Worm (Caenorhabditis elegans) whole organism, L1 larva: ENCODE measurements around the gene gen-1.
A peak's percentile ranks its signal among the peaks of the same experiment; 100 is the strongest.

ENCODE experiments used
- C04F5.9 ChIP-seq: sonication (generic microtip); optimal IDR thresholded peaks from 2 replicates; lab custom pipeline; 2016; ENCODE audit warnings: missing genetic modification characterization, missing compliant biosample characterization
- C16A3.4 ChIP-seq: fragments of 150-350 bp; optimal IDR thresholded peaks from 2 replicates; lab custom pipeline; 2014; ENCODE audit warnings: missing biosample characterization, missing genetic modification characterization
- alr-1 ChIP-seq: fragments of 200-800 bp; sonication (Bioruptor generic); optimal IDR thresholded peaks from 2 replicates; lab custom pipeline; 2018; ENCODE audit warnings: borderline replicate concordance, mild to moderate bottlenecking, missing genetic modification characterization, missing compliant biosample characterization
- ama-1 ChIP-seq: fragments of 150-350 bp; optimal IDR thresholded peaks from 2 replicates; lab custom pipeline; 2014
- blmp-1 ChIP-seq: fragments of 150-350 bp; optimal IDR thresholded peaks from 2 replicates; lab custom pipeline; 2014; ENCODE audit warnings: missing biosample characterization, missing genetic modification characterization
- ceh-8 ChIP-seq: fragments of 200-800 bp; sonication (Bioruptor generic); optimal IDR thresholded peaks from 2 replicates; lab custom pipeline; 2018; ENCODE audit warnings: mild to moderate bottlenecking, missing genetic modification characterization, moderate library complexity, missing compliant biosample characterization
- ceh-82 ChIP-seq, 3 experiments: fragments of 150-350 bp in 1 of 3; sonication (generic microtip) in 2 of 3; optimal IDR thresholded peaks; 2 replicates each; lab custom pipeline; 2014 to 2017; ENCODE audit warnings: missing biosample characterization in 3 of 3, missing genetic modification characterization in 3 of 3
- ces-1 ChIP-seq: fragments of 150-350 bp; optimal IDR thresholded peaks from 2 replicates; lab custom pipeline; 2014; ENCODE audit warnings: missing biosample characterization, missing genetic modification reagents, missing genetic modification characterization
- dpl-1 ChIP-seq, 3 experiments: fragments of 150-350 bp in 2 of 3; sonication (generic microtip) in 1 of 3; optimal IDR thresholded peaks; 2 replicates each; lab custom pipeline; 2014 to 2017; ENCODE audit warnings: missing biosample characterization in 3 of 3, missing genetic modification characterization in 3 of 3, missing genetic modification reagents in 3 of 3
- efl-1 ChIP-seq, 4 experiments: fragments of 150-350 bp; optimal IDR thresholded peaks in 3 of 4; peaks in 1 of 4; 1 replicate in 1 of 4; 2 replicates in 3 of 4; lab custom pipeline; 2014; ENCODE audit warnings: missing biosample characterization in 2 of 4, missing genetic modification characterization in 2 of 4, missing genetic modification reagents in 2 of 4
- egl-13 ChIP-seq: sonication (generic microtip); optimal IDR thresholded peaks from 2 replicates; lab custom pipeline; 2016; ENCODE audit warnings: missing genotype, missing genetic modification reagents, missing genetic modification characterization, missing compliant biosample characterization
- elt-2 ChIP-seq: sonication (generic microtip); optimal IDR thresholded peaks from 2 replicates; lab custom pipeline; 2016; ENCODE audit warnings: missing genetic modification characterization, mild to moderate bottlenecking, inconsistent platforms, missing compliant biosample characterization, missing genetic modification reagents
- elt-3 ChIP-seq, 6 experiments: fragments of 150-350 bp in 1 of 6; sonication (generic microtip); optimal IDR thresholded peaks; 2 replicates each; lab custom pipeline; 2017 to 2018; ENCODE audit warnings: missing biosample characterization in 6 of 6, missing genetic modification characterization in 6 of 6, inconsistent platforms in 1 of 6
- fkh-4 ChIP-seq: sonication (generic microtip); optimal IDR thresholded peaks from 2 replicates; lab custom pipeline; 2016; ENCODE audit warnings: missing compliant biosample characterization, missing genetic modification characterization, borderline replicate concordance
- fos-1 ChIP-seq: fragments of 150-350 bp; optimal IDR thresholded peaks from 2 replicates; lab custom pipeline; 2014; ENCODE audit warnings: missing biosample characterization, missing genetic modification characterization
- hpl-2 ChIP-seq: fragments of 150-350 bp; optimal IDR thresholded peaks from 2 replicates; lab custom pipeline; 2014; ENCODE audit warnings: missing biosample characterization, missing genetic modification reagents, missing genetic modification characterization
- lin-13 ChIP-seq: fragments of 150-350 bp; optimal IDR thresholded peaks from 2 replicates; lab custom pipeline; 2014; ENCODE audit warnings: missing biosample characterization, missing genetic modification reagents, missing genetic modification characterization
- lin-14 ChIP-seq: fragments of 200-800 bp; sonication (Bioruptor generic); optimal IDR thresholded peaks from 2 replicates; lab custom pipeline; 2018; ENCODE audit warnings: mild to moderate bottlenecking, missing genetic modification characterization, moderate library complexity, missing compliant biosample characterization
- lin-15B ChIP-seq: fragments of 150-350 bp; sonication (generic microtip); optimal IDR thresholded peaks from 3 replicates; lab custom pipeline; 2014; ENCODE audit warnings: missing biosample characterization, missing genetic modification characterization
- lin-35 ChIP-seq, 2 experiments: fragments of 150-350 bp; optimal IDR thresholded peaks; 2 replicates each; lab custom pipeline; 2014; ENCODE audit warnings: missing biosample characterization in 2 of 2, missing genetic modification characterization in 2 of 2, missing genetic modification reagents in 2 of 2
- lir-3 ChIP-seq: sonication (generic microtip); optimal IDR thresholded peaks from 2 replicates; lab custom pipeline; 2016; ENCODE audit warnings: mild to moderate bottlenecking, missing genetic modification characterization, moderate library complexity, missing compliant biosample characterization; ENCODE audit not compliant: poor library complexity
- lsy-2 ChIP-seq, 2 experiments: fragments of 150-350 bp; optimal IDR thresholded peaks; 2 replicates each; lab custom pipeline; 2014; ENCODE audit warnings: missing biosample characterization in 2 of 2, missing genetic modification characterization in 2 of 2
- nhr-11 ChIP-seq: fragments of 150-350 bp; optimal IDR thresholded peaks from 2 replicates; lab custom pipeline; 2014; ENCODE audit warnings: missing biosample characterization, missing genetic modification characterization
- nhr-20 ChIP-seq: sonication (generic microtip); optimal IDR thresholded peaks from 2 replicates; lab custom pipeline; 2016; ENCODE audit warnings: mild to moderate bottlenecking, missing genetic modification characterization, missing compliant biosample characterization
- nhr-237 ChIP-seq: fragments of 150-350 bp; optimal IDR thresholded peaks from 2 replicates; lab custom pipeline; 2014; ENCODE audit warnings: missing biosample characterization, missing genetic modification characterization
- nhr-47 ChIP-seq: sonication (generic microtip); optimal IDR thresholded peaks from 2 replicates; lab custom pipeline; 2016; ENCODE audit warnings: mild to moderate bottlenecking, missing genetic modification characterization, moderate library complexity, missing compliant biosample characterization
- nhr-85 ChIP-seq: sonication (generic microtip); peaks from one replicate; lab custom pipeline; 2016; ENCODE audit warnings: missing genetic modification characterization, inconsistent platforms, missing compliant biosample characterization
- pax-3 ChIP-seq: fragments of 200-800 bp; sonication (Bioruptor generic); optimal IDR thresholded peaks from 2 replicates; lab custom pipeline; 2018; ENCODE audit warnings: mild to moderate bottlenecking, missing genetic modification characterization, moderate library complexity, missing compliant biosample characterization
- pqm-1 ChIP-seq: sonication (generic microtip); optimal IDR thresholded peaks from 3 replicates; lab custom pipeline; 2017; ENCODE audit warnings: missing biosample characterization, missing genetic modification characterization
- rnt-1 ChIP-seq: sonication (generic microtip); optimal IDR thresholded peaks from 2 replicates; lab custom pipeline; 2016; ENCODE audit warnings: mild to moderate bottlenecking, missing genetic modification characterization, moderate library complexity, missing compliant biosample characterization
- snpc-4 ChIP-seq: fragments of 150-350 bp; optimal IDR thresholded peaks from 2 replicates; lab custom pipeline; 2014; ENCODE audit warnings: missing biosample characterization, missing genetic modification characterization
- snu-23 ChIP-seq: sonication (generic microtip); optimal IDR thresholded peaks from 2 replicates; lab custom pipeline; 2016; ENCODE audit warnings: missing genetic modification characterization, missing compliant biosample characterization
- sptf-1 ChIP-seq: fragments of 150-350 bp; optimal IDR thresholded peaks from 2 replicates; lab custom pipeline; 2014; ENCODE audit warnings: missing biosample characterization, missing genetic modification characterization
- tbx-2 ChIP-seq: sonication (generic microtip); optimal IDR thresholded peaks from 2 replicates; lab custom pipeline; 2016; ENCODE audit warnings: missing genetic modification characterization, missing compliant biosample characterization
- unc-130 ChIP-seq: fragments of 150-350 bp; optimal IDR thresholded peaks from 2 replicates; lab custom pipeline; 2017; ENCODE audit warnings: missing biosample characterization, missing genetic modification characterization, inconsistent platforms
- unc-30 ChIP-seq: sonication (generic microtip); optimal IDR thresholded peaks from 2 replicates; lab custom pipeline; 2017; ENCODE audit warnings: missing biosample characterization, missing genetic modification characterization
- unc-62 ChIP-seq: fragments of 150-350 bp; optimal IDR thresholded peaks from 2 replicates; lab custom pipeline; 2014; ENCODE audit warnings: missing biosample characterization, missing genetic modification reagents, missing genetic modification characterization
- vab-15 ChIP-seq: sonication (generic microtip); optimal IDR thresholded peaks from 2 replicates; lab custom pipeline; 2017; ENCODE audit warnings: missing genotype, mild to moderate bottlenecking, missing genetic modification characterization, missing compliant biosample characterization
- zag-1 ChIP-seq: fragments of 150-350 bp; optimal IDR thresholded peaks from 2 replicates; lab custom pipeline; 2014; ENCODE audit warnings: missing biosample characterization, missing genetic modification characterization

Gene gen-1

DNA sequence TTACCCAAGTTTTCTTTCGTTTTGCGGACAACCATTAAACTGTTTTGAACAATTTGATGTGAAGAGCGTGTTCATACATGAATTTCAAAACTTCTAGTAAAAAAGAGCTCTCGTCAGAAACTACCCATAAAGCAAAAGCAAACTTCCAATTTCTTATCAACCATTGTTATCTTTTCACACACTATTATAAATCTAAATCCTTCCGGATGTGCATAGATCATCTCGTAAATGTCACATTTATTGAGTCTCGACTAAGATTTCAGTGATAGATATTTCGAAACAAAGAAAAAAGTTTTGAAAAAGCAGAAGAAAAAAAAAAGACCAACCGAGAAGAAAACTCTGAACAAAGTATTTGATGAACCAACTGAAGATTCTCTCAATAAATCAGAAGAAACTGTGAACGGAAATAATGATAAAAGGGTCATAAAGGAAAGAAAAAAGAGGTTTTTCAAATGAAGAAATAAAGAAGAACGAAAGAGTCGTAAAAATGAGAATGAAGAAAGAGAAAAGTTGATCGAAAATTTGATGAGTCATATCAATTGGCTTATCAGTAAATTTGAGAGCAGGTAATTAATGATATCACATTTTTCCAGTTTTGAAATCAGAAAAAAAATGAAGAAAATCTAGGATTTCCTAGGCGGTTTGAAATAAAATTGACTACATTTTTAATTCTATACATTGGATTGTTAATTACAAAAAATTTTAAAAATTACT, 42.7 kb upstream of the gen-1 start:
- TF ChIP-seq fos-1 (tag; lab: Kevin White, UChicago), result peak; percentile 3
- TF ChIP-seq hpl-2, result no peak
- TF ChIP-seq unc-130 (tag; lab: Kevin White, UChicago), result no peak
- peak; percentile 34 for TF ChIP-seq elt-2 (tag; lab: Kevin White, UChicago)
- TF ChIP-seq, all 84 proteins: peak for 2

DNA sequence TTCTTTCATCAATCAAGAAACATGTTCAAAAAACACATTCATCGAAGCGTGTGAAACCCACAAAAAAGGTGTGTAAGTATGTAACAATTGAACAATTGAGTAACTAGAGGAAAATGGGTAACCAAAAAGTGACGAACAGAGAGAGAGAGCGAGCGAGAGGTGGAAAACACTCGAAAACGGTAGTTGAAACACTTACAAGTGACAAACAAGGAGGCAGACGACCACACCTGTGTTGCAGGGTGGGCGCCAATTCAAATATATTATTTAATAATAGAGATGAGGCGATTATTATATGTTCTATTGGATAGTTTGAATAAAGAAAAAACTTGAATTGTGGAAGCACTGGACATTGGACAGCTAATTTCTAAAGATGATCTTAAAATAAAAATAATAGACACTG, 41.4 kb upstream of the gen-1 start:
- TF ChIP-seq lin-35 (GFP tag; optimal IDR thresholded peaks at IDR 0.05; lab: Kevin White, UChicago) (peak; percentile 47 to 66), snu-23 (GFP tag; lab: Kevin White, UChicago) (peak; percentile 9), ama-1 (lab: Kevin White, UChicago) (no peak), sptf-1 (no peak), nhr-85 (peak; percentile 35), fkh-4 (tag; lab: Kevin White, UChicago) (no peak), snpc-4 (tag; lab: Kevin White, UChicago) (no peak), lin-14 (GFP tag; lab: Kevin White, UChicago) (peak; percentile 64), hpl-2 (no peak), lin-15B (peak; percentile 16), ceh-82 (tag; optimal IDR thresholded peaks at IDR 0.05; lab: Kevin White, UChicago) (no peak), dpl-1 (GFP tag; optimal IDR thresholded peaks at IDR 0.05; lab: Kevin White, UChicago) (peak; percentile 34 to 73 (median 46)), lsy-2 (tag; optimal IDR thresholded peaks at IDR 0.05; lab: Kevin White, UChicago) (peak in 1 of 2 experiments; percentile 9), blmp-1 (tag; lab: Kevin White, UChicago) (peak; percentile 10), efl-1 (optimal IDR thresholded peaks at IDR 0.05; lab: Kevin White, UChicago) (peak in 1 of 2 experiments; percentile 50), efl-1 (GFP tag; optimal IDR thresholded peaks at IDR 0.05 in 1 of 2; lab: Kevin White, UChicago) (peak; percentile 70 to 95), vab-15 (no peak), egl-13 (tag; lab: Kevin White, UChicago) (no peak)

- TF ChIP-seq elt-3 (tag; optimal IDR thresholded peaks at IDR 0.05; lab: Kevin White, UChicago), result peak in 1 of 6 experiments; percentile 53
- no peak for TF ChIP-seq ceh-8 (GFP tag; lab: Kevin White, UChicago)
These were observed 39.2 kb upstream of the gen-1 start, which contains the start of gene F47D12.6 for ce11 chrIII:6287195-6287594. Gene F47D12.6 (minus strand): TSS chrIII:6287295.

- no peak for TF ChIP-seq efl-1 (optimal IDR thresholded peaks at IDR 0.05; lab: Kevin White, UChicago)
- TF ChIP-seq efl-1 (GFP tag; optimal IDR thresholded peaks at IDR 0.05 in 1 of 2; lab: Kevin White, UChicago), result peak in 1 of 2 experiments; percentile 39
- TF ChIP-seq lin-15B, result no peak
- TF ChIP-seq, all 84 proteins: peak for 1
These were observed 37.9 kb upstream of the gen-1 start, which contains the start of gene gadr-3 for ce11 chrIII:6285890-6286289. Gene gadr-3 (minus strand): TSS chrIII:6285990.

- no peak for TF ChIP-seq lir-3 (tag; lab: Kevin White, UChicago)
- no peak for TF ChIP-seq nhr-20 (tag; lab: Kevin White, UChicago)
- TF ChIP-seq efl-1 (optimal IDR thresholded peaks at IDR 0.05; lab: Kevin White, UChicago), result no peak
- peak in 1 of 2 experiments; percentile 46 for TF ChIP-seq efl-1 (GFP tag; optimal IDR thresholded peaks at IDR 0.05 in 1 of 2; lab: Kevin White, UChicago)
These were observed 35.1 kb upstream of the gen-1 start for ce11 chrIII:6283024-6283423.

- TF ChIP-seq nhr-237 (tag; lab: Kevin White, UChicago) (no peak), zag-1 (tag; lab: Kevin White, UChicago) (no peak), ceh-82 (tag; optimal IDR thresholded peaks at IDR 0.05; lab: Kevin White, UChicago) (peak; percentile 50 to 84 (median 62)), lsy-2 (tag; optimal IDR thresholded peaks at IDR 0.05; lab: Kevin White, UChicago) (peak; percentile 79 to 81), rnt-1 (tag; lab: Kevin White, UChicago) (peak; percentile 73), alr-1 (tag; lab: Kevin White, UChicago) (no peak), pqm-1 (tag; lab: Kevin White, UChicago) (no peak), C04F5.9 (tag; lab: Kevin White, UChicago) (no peak), ces-1 (GFP tag; lab: Kevin White, UChicago) (no peak), nhr-11 (tag; lab: Kevin White, UChicago) (peak; percentile 57), tbx-2 (tag; lab: Kevin White, UChicago) (peak; percentile 88), dpl-1 (GFP tag; optimal IDR thresholded peaks at IDR 0.05; lab: Kevin White, UChicago) (peak; percentile 41 to 54 (median 52)), unc-62 (no peak), efl-1 (optimal IDR thresholded peaks at IDR 0.05; lab: Kevin White, UChicago) (peak; percentile 86 to 98), efl-1 (GFP tag; optimal IDR thresholded peaks at IDR 0.05 in 1 of 2; lab: Kevin White, UChicago) (peak; percentile 50 to 96), C16A3.4 (tag; lab: Kevin White, UChicago) (peak; percentile 74), unc-30 (tag; lab: Kevin White, UChicago) (no peak), lin-13 (GFP tag; lab: Kevin White, UChicago) (peak; percentile 72), pax-3 (tag; lab: Kevin White, UChicago) (peak; percentile 10), lin-14 (GFP tag; lab: Kevin White, UChicago) (peak; percentile 94), nhr-47 (tag; lab: Kevin White, UChicago) (peak; percentile 83)
These were observed 32.2 kb upstream of the gen-1 start, which contains the start of gene hmg-1.2 for ce11 chrIII:6280070-6280596. Gene hmg-1.2 (plus strand): TSS chrIII:6280380.
